Worm (Caenorhabditis elegans) whole organism, early embryonic: ENCODE results near the gene Y51A2D.13.

ENCODE experiments used
- B0310.2 ChIP-seq: sonication (generic microtip); optimal IDR thresholded peaks from 2 replicates; lab custom pipeline; 2016; ENCODE audit warnings: mild to moderate bottlenecking, missing genetic modification characterization, missing compliant biosample characterization
- aly-1 ChIP-seq: sonication (generic microtip); optimal IDR thresholded peaks from 2 replicates; lab custom pipeline; 2016; ENCODE audit warnings: missing genetic modification characterization, missing compliant biosample characterization
- ama-1 ChIP-seq: fragments of 150-350 bp; optimal IDR thresholded peaks from 2 replicates; lab custom pipeline; 2014
- ceh-13 ChIP-seq: fragments of 200-800 bp; sonication (Bioruptor generic); optimal IDR thresholded peaks from 2 replicates; lab custom pipeline; 2018; ENCODE audit warnings: mild to moderate bottlenecking, missing genetic modification characterization, missing compliant biosample characterization
- ceh-36 ChIP-seq: sonication (generic microtip); optimal IDR thresholded peaks from 2 replicates; lab custom pipeline; 2016; ENCODE audit warnings: missing genetic modification characterization, inconsistent platforms, missing compliant biosample characterization
- ets-7 ChIP-seq: sonication (generic microtip); optimal IDR thresholded peaks from 2 replicates; lab custom pipeline; 2016; ENCODE audit warnings: missing genotype, missing genetic modification characterization, missing compliant biosample characterization
- flt-1 ChIP-seq: fragments of 200-800 bp; sonication (Bioruptor generic); IDR thresholded peaks from 2 replicates; pipeline ENCODE4 v1.3.6; 2022; ENCODE audit warnings: missing genetic modification characterization, missing compliant biosample characterization
- hmbx-1 ChIP-seq: sonication (generic microtip); optimal IDR thresholded peaks from 2 replicates; lab custom pipeline; 2016; ENCODE audit warnings: mild to moderate bottlenecking, missing genetic modification characterization, missing compliant biosample characterization
- hmg-4 ChIP-seq: fragments of 200-800 bp; sonication (Bioruptor generic); optimal IDR thresholded peaks from 2 replicates; lab custom pipeline; 2018; ENCODE audit warnings: mild to moderate bottlenecking, missing genetic modification characterization, missing compliant biosample characterization
- hnd-1 ChIP-seq: sonication (generic microtip); optimal IDR thresholded peaks from 2 replicates; lab custom pipeline; 2016; ENCODE audit warnings: missing genetic modification characterization, missing compliant biosample characterization
- sea-1 ChIP-seq: fragments of 200-800 bp; sonication (Bioruptor generic); conservative IDR thresholded peaks from 2 replicates; pipeline ENCODE4 v1.3.6; 2022; ENCODE audit warnings: missing genetic modification characterization, missing compliant biosample characterization
- tbx-11 ChIP-seq: fragments of 200-800 bp; sonication (Bioruptor generic); IDR thresholded peaks from 2 replicates; pipeline ENCODE4 v1.3.6; 2022; ENCODE audit warnings: missing genetic modification characterization, missing compliant biosample characterization
- tbx-37 ChIP-seq: fragments of 200-800 bp; sonication (Bioruptor generic); conservative IDR thresholded peaks from 2 replicates; pipeline ENCODE4 v1.3.6; 2022; ENCODE audit warnings: missing genetic modification reagents, missing genetic modification characterization, missing compliant biosample characterization
- tra-4 ChIP-seq: sonication (generic microtip); optimal IDR thresholded peaks from 2 replicates; lab custom pipeline; 2017; ENCODE audit warnings: missing genetic modification characterization, missing compliant biosample characterization

DNA sequence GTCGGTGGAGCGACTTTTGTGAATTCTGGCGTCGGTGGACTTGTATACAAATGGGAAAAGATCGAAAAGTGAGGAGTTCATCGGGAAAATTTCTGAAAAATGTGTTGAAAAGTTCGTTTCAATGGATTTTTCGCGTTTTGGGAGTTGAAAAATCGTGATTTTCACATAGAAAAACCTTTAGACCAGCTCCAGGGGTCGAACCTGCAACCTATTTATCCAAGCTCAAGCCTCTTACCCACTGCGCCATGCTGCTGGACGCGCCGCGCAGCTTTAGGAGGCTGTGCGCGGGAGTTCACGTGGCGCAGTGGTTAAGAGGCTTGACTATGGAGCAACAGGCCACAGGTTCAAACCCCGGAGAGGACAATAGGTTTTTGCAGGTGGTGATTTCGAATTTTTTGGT lies 42.9 kb upstream of the Y51A2D.13 start, which contains the start of gene Y69H2.1:
- TF ChIP-seq ceh-13 (GFP tag; lab: Kevin White, UChicago) (no peak), ceh-36 (tag; lab: Kevin White, UChicago) (no peak), ets-7 (tag; lab: Kevin White, UChicago) (no peak), tra-4 (tag; lab: Kevin White, UChicago) (no peak), B0310.2 (tag; lab: Kevin White, UChicago) (no peak), ama-1 (lab: Kevin White, UChicago) (no peak), hnd-1 (tag; lab: Kevin White, UChicago) (no peak), flt-1 (GFP tag; lab: Robert Waterston, UW) (no peak), aly-1 (tag; lab: Kevin White, UChicago) (no peak), tbx-37 (no peak), sea-1 (GFP tag; lab: Robert Waterston, UW) (no peak), hmg-4 (no peak), tbx-11 (GFP tag; lab: Robert Waterston, UW) (no peak), hmbx-1 (tag; lab: Kevin White, UChicago) (no peak)
